Worm (Caenorhabditis elegans): ENCODE data around the gene F09F9.1.

The F09F9.1 gene

ce11 chrX:4142648-4143259 is 27.6 kb downstream of the F09F9.1 start:
- TF ChIP-seq mab-9 (GFP tag; IDR thresholded peaks at IDR 0.05) (peak; percentile 23; the same call in 1 of the 2 replicates), lir-3 (tag; optimal IDR thresholded peaks at IDR 0.05; ENCODE audit: poor library complexity) (no peak), sox-4 (tag; optimal IDR thresholded peaks at IDR 0.05) (no peak), lin-39 (tag; optimal IDR thresholded peaks at IDR 0.05) (peak; percentile 21), aly-2 (tag; optimal IDR thresholded peaks at IDR 0.05) (no peak), ztf-4 (tag; optimal IDR thresholded peaks at IDR 0.05) (peak; percentile 87), unc-130 (tag; optimal IDR thresholded peaks at IDR 0.05) (peak; percentile 65), fkh-8 (tag; optimal IDR thresholded peaks at IDR 0.05) (peak; percentile 60), nhr-76 (tag; optimal IDR thresholded peaks at IDR 0.05) (no peak), nhr-19 (GFP tag; conservative IDR thresholded peaks at IDR 0.05) (peak; percentile 68), elt-2 (tag; optimal IDR thresholded peaks at IDR 0.05) (peak; percentile 63), rnt-1 (tag; optimal IDR thresholded peaks at IDR 0.05) (peak; percentile 88), efl-1 (optimal IDR thresholded peaks at IDR 0.05) (peak in 1 of 2 experiments; percentile 14), efl-1 (GFP tag; optimal IDR thresholded peaks at IDR 0.05 in 1 of 2) (peak in 1 of 2 experiments; percentile 93), dsc-1 (tag; optimal IDR thresholded peaks at IDR 0.05) (peak; percentile 15), aha-1 (tag; optimal IDR thresholded peaks at IDR 0.05) (peak; percentile 67), nhr-71 (tag; optimal IDR thresholded peaks at IDR 0.05) (peak; percentile 81), lin-13 (GFP tag; optimal IDR thresholded peaks at IDR 0.05) (peak; percentile 60), nhr-85 (tag) (peak; percentile 73), pqm-1 (tag; optimal IDR thresholded peaks at IDR 0.05) (no peak), lsy-2 (tag; optimal IDR thresholded peaks at IDR 0.05) (peak; percentile 33 to 37), swsn-7 (tag; optimal IDR thresholded peaks at IDR 0.05) (peak; percentile 20), mep-1 (tag; optimal IDR thresholded peaks at IDR 0.05) (peak; percentile 77), lin-14 (GFP tag; optimal IDR thresholded peaks at IDR 0.05) (no peak), unc-98 (GFP tag; IDR thresholded peaks at IDR 0.05) (0 out of 2 replicates have a peak, but pooled peaks have one; percentile 31), mdl-1 (tag; optimal IDR thresholded peaks at IDR 0.05) (peak in 1 of 2 experiments; percentile 44)

ce11 chrX:4143260-4144018 is 28.3 kb downstream of the F09F9.1 start:
- TF ChIP-seq mef-2 (tag; optimal IDR thresholded peaks at IDR 0.05): no peak
- peak; percentile 43 for TF ChIP-seq fkh-8 (tag; optimal IDR thresholded peaks at IDR 0.05)
- TF ChIP-seq ztf-4 (tag; optimal IDR thresholded peaks at IDR 0.05): peak; percentile 51
- TF ChIP-seq nhr-71 (tag; optimal IDR thresholded peaks at IDR 0.05): no peak
- TF ChIP-seq F16B12.6 (tag; optimal IDR thresholded peaks at IDR 0.05): no peak
- peak; percentile 19 for TF ChIP-seq unc-86 (tag; optimal IDR thresholded peaks at IDR 0.05)
- peak; percentile 33 for TF ChIP-seq blmp-1 (tag; optimal IDR thresholded peaks at IDR 0.05)
- TF ChIP-seq mep-1 (tag; optimal IDR thresholded peaks at IDR 0.05): peak; percentile 50
- peak; percentile 3 for TF ChIP-seq pax-3 (tag; optimal IDR thresholded peaks at IDR 0.05)
- TF ChIP-seq snu-23 (GFP tag; optimal IDR thresholded peaks at IDR 0.05): no peak
- TF ChIP-seq efl-3 (GFP tag; optimal IDR thresholded peaks at IDR 0.05): no peak
- no peak for TF ChIP-seq nhr-85 (tag)
- no peak for TF ChIP-seq nhr-237 (tag; optimal IDR thresholded peaks at IDR 0.05)
- TF ChIP-seq lin-35 (GFP tag; optimal IDR thresholded peaks at IDR 0.05): peak in 1 of 2 experiments; percentile 4
- no peak for TF ChIP-seq efl-1 (optimal IDR thresholded peaks at IDR 0.05)
- TF ChIP-seq efl-1 (GFP tag; optimal IDR thresholded peaks at IDR 0.05 in 1 of 2): peak in 1 of 2 experiments; percentile 50

- no peak for TF ChIP-seq nhr-237 (tag; optimal IDR thresholded peaks at IDR 0.05)
- no peak for TF ChIP-seq unc-130 (tag; optimal IDR thresholded peaks at IDR 0.05)
- no peak for TF ChIP-seq ama-1 (optimal IDR thresholded peaks at IDR 0.05)
- TF ChIP-seq nhr-12 (tag; optimal IDR thresholded peaks at IDR 0.05): no peak
- 0 out of 2 replicates have a peak, but pooled peaks have one; percentile 12 for TF ChIP-seq unc-98 (GFP tag; IDR thresholded peaks at IDR 0.05)
- no peak for TF ChIP-seq nhr-19 (GFP tag; conservative IDR thresholded peaks at IDR 0.05)
- no peak for TF ChIP-seq fkh-10 (GFP tag; optimal IDR thresholded peaks at IDR 0.05)
- no peak for TF ChIP-seq fkh-4 (tag; optimal IDR thresholded peaks at IDR 0.05; ENCODE audit: borderline replicate concordance)
- TF ChIP-seq fkh-8 (tag; optimal IDR thresholded peaks at IDR 0.05): no peak
- no peak for TF ChIP-seq hpl-2 (GFP tag; optimal IDR thresholded peaks at IDR 0.05)
- no peak for TF ChIP-seq F16B12.6 (tag; optimal IDR thresholded peaks at IDR 0.05)
- TF ChIP-seq egl-13 (tag; optimal IDR thresholded peaks at IDR 0.05): no peak
- TF ChIP-seq isw-1 (GFP tag; IDR thresholded peaks at IDR 0.05): no peak
- TF ChIP-seq pax-3 (tag; optimal IDR thresholded peaks at IDR 0.05): no peak
- TF ChIP-seq egl-27 (tag; optimal IDR thresholded peaks at IDR 0.05): no peak
- no peak for TF ChIP-seq C16A3.4 (tag; optimal IDR thresholded peaks at IDR 0.05)
- TF ChIP-seq blmp-1 (tag; optimal IDR thresholded peaks at IDR 0.05): no peak
- TF ChIP-seq nhr-76 (tag; optimal IDR thresholded peaks at IDR 0.05): no peak
- no peak for TF ChIP-seq snpc-4 (tag; optimal IDR thresholded peaks at IDR 0.05)
- no peak for TF ChIP-seq alr-1 (tag; optimal IDR thresholded peaks at IDR 0.05; ENCODE audit: borderline replicate concordance)
Measured at ce11 chrX:4144136-4144781, 29.1 kb downstream of the F09F9.1 start.

Data from whole organism, L1 larva.